In genomic region chrX:6528508-6528998, dm6 we compare ENCODE assay signal across 2 fruit fly cellular contexts.
A peak's percentile ranks its signal among the peaks of the same experiment; 100 is the strongest.
TF ChIP-seq lines count a peak whose summit lies in the region.

Gene Agxt, plus strand, starts transcription at chrX:6528948.

TF ChIP-seq in whole organism, embryonic, 481 proteins besides CTCF, POLR2A, EP300 and RAD21 (continued from another document and continues in another):
- TF ChIP-seq CG34422 (GFP tag; IDR thresholded peaks at IDR 0.05; lab: Robert Waterston, UW) (no peak), Dll (GFP tag; IDR thresholded peaks at IDR 0.05; lab: Robert Waterston, UW; ENCODE audit: partially characterized antibody) (no peak), Bteb2 (GFP tag; optimal IDR thresholded peaks at IDR 0.05; lab: Kevin White, UChicago) (peak; percentile 1), CG31388 (GFP tag; optimal IDR thresholded peaks at IDR 0.05; lab: Kevin White, UChicago) (no peak), CG7745 (tag; optimal IDR thresholded peaks at IDR 0.05; lab: Kevin White, UChicago) (no peak), dm (GFP tag; optimal IDR thresholded peaks at IDR 0.05; lab: Kevin White, UChicago) (no peak), CG14050 (GFP tag; IDR thresholded peaks at IDR 0.05; lab: Robert Waterston, UW) (no peak), CG11456 (GFP tag; IDR thresholded peaks at IDR 0.05; lab: Robert Waterston, UW) (peak; percentile 61; the same call in 2 of the 3 replicates), yki (optimal IDR thresholded peaks at IDR 0.05; lab: Kevin White, UChicago) (no peak), CG31224 (GFP tag; IDR thresholded peaks at IDR 0.05; lab: Robert Waterston, UW) (no peak), wor (GFP tag; IDR thresholded peaks at IDR 0.05; lab: Robert Waterston, UW) (no peak), otp (GFP tag; IDR thresholded peaks at IDR 0.05; lab: Robert Waterston, UW) (no peak), disco-r (GFP tag; optimal IDR thresholded peaks at IDR 0.05; lab: Kevin White, UChicago) (no peak), CG16863 (GFP tag; optimal IDR thresholded peaks at IDR 0.05; lab: Kevin White, UChicago) (no peak), CG10979 (tag; optimal IDR thresholded peaks at IDR 0.05; lab: Kevin White, UChicago) (no peak), CG15601 (tag; optimal IDR thresholded peaks at IDR 0.05; lab: Kevin White, UChicago) (no peak), CkIIα-i1 (GFP tag; IDR thresholded peaks at IDR 0.05; lab: Robert Waterston, UW) (no peak), CG17802 (tag; optimal IDR thresholded peaks at IDR 0.05; lab: Kevin White, UChicago) (no peak), seq (GFP tag; IDR thresholded peaks at IDR 0.05; lab: Robert Waterston, UW) (no peak), CG2199 (GFP tag; IDR thresholded peaks at IDR 0.05; lab: Robert Waterston, UW) (no peak), pita (GFP tag; optimal IDR thresholded peaks at IDR 0.05; lab: Kevin White, UChicago) (no peak), NFAT (GFP tag; IDR thresholded peaks at IDR 0.05; lab: Robert Waterston, UW) (no peak), CG3847 (GFP tag; IDR thresholded peaks at IDR 0.05; lab: Robert Waterston, UW) (no peak), ssp (GFP tag; IDR thresholded peaks at IDR 0.05; lab: Robert Waterston, UW) (no peak), Mes4 (GFP tag; optimal IDR thresholded peaks at IDR 0.05; lab: Kevin White, UChicago) (no peak), CG8281 (tag; optimal IDR thresholded peaks at IDR 0.05; lab: Kevin White, UChicago) (no peak), br (optimal IDR thresholded peaks at IDR 0.05; lab: Kevin White, UChicago) (no peak), CG1529 (GFP tag; optimal IDR thresholded peaks at IDR 0.05; lab: Kevin White, UChicago) (no peak), Deaf1 (tag; optimal IDR thresholded peaks at IDR 0.05; lab: Kevin White, UChicago) (no peak), CG1647 (GFP tag; optimal IDR thresholded peaks at IDR 0.05; lab: Kevin White, UChicago) (no peak), CG11247 (GFP tag; IDR thresholded peaks at IDR 0.05; lab: Robert Waterston, UW) (no peak), CG16779 (GFP tag; IDR thresholded peaks at IDR 0.05; lab: Robert Waterston, UW) (no peak), ems (GFP tag; optimal IDR thresholded peaks at IDR 0.05; lab: Kevin White, UChicago) (peak; percentile 22), CG14667 (GFP tag; IDR thresholded peaks at IDR 0.05; lab: Robert Waterston, UW) (0 out of 2 replicates have a peak, but pooled peaks have one; percentile 4), CG4707 (GFP tag; optimal IDR thresholded peaks at IDR 0.05; lab: Kevin White, UChicago) (no peak), psq (GFP tag; optimal IDR thresholded peaks at IDR 0.05; lab: Kevin White, UChicago) (no peak), croc (GFP tag; conservative IDR thresholded peaks at IDR 0.05; lab: Robert Waterston, UW) (no peak), CG13624 (GFP tag; optimal IDR thresholded peaks at IDR 0.05; lab: Kevin White, UChicago) (peak; percentile 32), HmgZ (tag; optimal IDR thresholded peaks at IDR 0.05; lab: Kevin White, UChicago) (no peak), chn (GFP tag; optimal IDR thresholded peaks at IDR 0.05; lab: Kevin White, UChicago) (no peak), CG1792 (GFP tag; optimal IDR thresholded peaks at IDR 0.05; lab: Kevin White, UChicago) (no peak), Nf-YA (GFP tag; IDR thresholded peaks at IDR 0.05; lab: Robert Waterston, UW) (no peak), CG18262 (tag; optimal IDR thresholded peaks at IDR 0.05; lab: Kevin White, UChicago) (no peak), fd3F (GFP tag; optimal IDR thresholded peaks at IDR 0.05; lab: Kevin White, UChicago) (no peak), CG12769 (tag; optimal IDR thresholded peaks at IDR 0.05; lab: Kevin White, UChicago) (peak; percentile 44), B-H1 (GFP tag; IDR thresholded peaks at IDR 0.05; lab: Robert Waterston, UW) (no peak; the same call in 2 of the 3 replicates), pb (GFP tag; optimal IDR thresholded peaks at IDR 0.05; lab: Kevin White, UChicago) (no peak), Meics (GFP tag; optimal IDR thresholded peaks at IDR 0.05; lab: Kevin White, UChicago) (peak; percentile 38), ato (GFP tag; IDR thresholded peaks at IDR 0.05; lab: Robert Waterston, UW; ENCODE audit: partially characterized antibody) (no peak), h (optimal IDR thresholded peaks at IDR 0.05; lab: Kevin White, UChicago) (no peak), wek (GFP tag; optimal IDR thresholded peaks at IDR 0.05; lab: Kevin White, UChicago) (no peak), Lhr (GFP tag; optimal IDR thresholded peaks at IDR 0.05; lab: Kevin White, UChicago) (no peak), CG16815 (GFP tag; optimal IDR thresholded peaks at IDR 0.05; lab: Kevin White, UChicago) (no peak), slbo (GFP tag; IDR thresholded peaks at IDR 0.05; lab: Robert Waterston, UW) (peak; percentile 37; the same call in 1 of the 2 replicates), CG6689 (GFP tag; IDR thresholded peaks at IDR 0.05; lab: Robert Waterston, UW) (0 out of 2 replicates have a peak, but pooled peaks have one; percentile 19), vvl (GFP tag; IDR thresholded peaks at IDR 0.05; lab: Robert Waterston, UW) (no peak; the same call in 1 of the 2 replicates), CG12659 (GFP tag; optimal IDR thresholded peaks at IDR 0.05; lab: Kevin White, UChicago) (no peak), salm (tag; optimal IDR thresholded peaks at IDR 0.05; lab: Kevin White, UChicago) (no peak), Xbp1 (GFP tag; optimal IDR thresholded peaks at IDR 0.05; lab: Kevin White, UChicago) (no peak), CG12391 (tag; optimal IDR thresholded peaks at IDR 0.05; lab: Kevin White, UChicago) (peak; percentile 21), ken (GFP tag; IDR thresholded peaks at IDR 0.05; lab: Robert Waterston, UW) (no peak), CG17359 (tag; optimal IDR thresholded peaks at IDR 0.05; lab: Kevin White, UChicago) (peak; percentile 19), CG4328 (GFP tag; optimal IDR thresholded peaks at IDR 0.05; lab: Kevin White, UChicago) (no peak), sim (GFP tag; IDR thresholded peaks at IDR 0.05; lab: Robert Waterston, UW) (no peak), odd (GFP tag; optimal IDR thresholded peaks at IDR 0.05; lab: Kevin White, UChicago) (no peak), amos (GFP tag; IDR thresholded peaks at IDR 0.05; lab: Robert Waterston, UW; ENCODE audit: partially characterized antibody) (no peak), CG1233 (GFP tag; optimal IDR thresholded peaks at IDR 0.05; lab: Kevin White, UChicago) (no peak), CG15011 (GFP tag; optimal IDR thresholded peaks at IDR 0.05; lab: Kevin White, UChicago) (no peak), CG17612 (GFP tag; IDR thresholded peaks at IDR 0.05; lab: Robert Waterston, UW) (no peak)

TF ChIP-seq in whole organism, prepupa, 60 proteins besides CTCF, POLR2A, EP300 and RAD21 (continued from another document):
- TF ChIP-seq Sox14 (GFP tag; optimal IDR thresholded peaks at IDR 0.05; lab: Kevin White, UChicago): no peak
- TF ChIP-seq acj6 (GFP tag; optimal IDR thresholded peaks at IDR 0.05; lab: Kevin White, UChicago): peak; percentile 53
- TF ChIP-seq eg (GFP tag; IDR thresholded peaks at IDR 0.05; lab: Robert Waterston, UW): peak; percentile 67
- TF ChIP-seq fd85E (GFP tag; optimal IDR thresholded peaks at IDR 0.05; lab: Kevin White, UChicago): no peak
- TF ChIP-seq svp (GFP tag; lab: Kevin White, UChicago): peak; percentile 75
- TF ChIP-seq CG8319 (GFP tag; optimal IDR thresholded peaks at IDR 0.05; lab: Kevin White, UChicago): peak; percentile 29
- TF ChIP-seq Hr38 (GFP tag; optimal IDR thresholded peaks at IDR 0.05; lab: Kevin White, UChicago): no peak
- TF ChIP-seq CG31627 (GFP tag; optimal IDR thresholded peaks at IDR 0.05; lab: Kevin White, UChicago): peak; percentile 45
- TF ChIP-seq CG32006 (GFP tag; optimal IDR thresholded peaks at IDR 0.05; lab: Kevin White, UChicago): peak; percentile 45
- TF ChIP-seq CG1621 (tag; optimal IDR thresholded peaks at IDR 0.05; lab: Kevin White, UChicago): peak; percentile 42
- no peak for TF ChIP-seq CG6276 (GFP tag; optimal IDR thresholded peaks at IDR 0.05; lab: Kevin White, UChicago)
- TF ChIP-seq Lpt (GFP tag; optimal IDR thresholded peaks at IDR 0.05; lab: Kevin White, UChicago): no peak
- no peak for TF ChIP-seq CG6854 (GFP tag; optimal IDR thresholded peaks at IDR 0.05; lab: Kevin White, UChicago)
- TF ChIP-seq cyc (GFP tag; optimal IDR thresholded peaks at IDR 0.05; lab: Kevin White, UChicago): peak; percentile 45
- TF ChIP-seq CG4318 (GFP tag; optimal IDR thresholded peaks at IDR 0.05; lab: Kevin White, UChicago): no peak
- TF ChIP-seq Eip93F (GFP tag; optimal IDR thresholded peaks at IDR 0.05; lab: Kevin White, UChicago): no peak
- TF ChIP-seq CG3919 (GFP tag; optimal IDR thresholded peaks at IDR 0.05; lab: Kevin White, UChicago): peak; percentile 51
- peak; percentile 31 for TF ChIP-seq spab (GFP tag; optimal IDR thresholded peaks at IDR 0.05; lab: Kevin White, UChicago)
- no peak for TF ChIP-seq Sox102F (GFP tag; optimal IDR thresholded peaks at IDR 0.05; lab: Kevin White, UChicago)
- TF ChIP-seq CG15336 (GFP tag; IDR thresholded peaks at IDR 0.05; lab: Robert Waterston, UW): peak; percentile 40; the same call in 1 of the 2 replicates
- peak; percentile 56 for TF ChIP-seq Hr39 (GFP tag; optimal IDR thresholded peaks at IDR 0.05; lab: Kevin White, UChicago)
- no peak for TF ChIP-seq CG11902 (GFP tag; optimal IDR thresholded peaks at IDR 0.05; lab: Kevin White, UChicago)
- TF ChIP-seq Met (GFP tag; optimal IDR thresholded peaks at IDR 0.05; lab: Kevin White, UChicago): no peak
- no peak for TF ChIP-seq CG11294 (GFP tag; IDR thresholded peaks at IDR 0.05; lab: Robert Waterston, UW)
- TF ChIP-seq Gug (GFP tag; IDR thresholded peaks at IDR 0.05; lab: Robert Waterston, UW): 0 out of 2 replicates have a peak, but pooled peaks have one; percentile 28
- no peak for TF ChIP-seq Blimp-1 (GFP tag; optimal IDR thresholded peaks at IDR 0.05; lab: Kevin White, UChicago)
- peak; percentile 37 for TF ChIP-seq CG8632 (GFP tag; optimal IDR thresholded peaks at IDR 0.05; lab: Kevin White, UChicago)
- TF ChIP-seq salr (GFP tag; optimal IDR thresholded peaks at IDR 0.05; lab: Kevin White, UChicago): peak in 1 of 2 experiments; percentile 13
- TF ChIP-seq CG6163 (GFP tag; IDR thresholded peaks at IDR 0.05; lab: Robert Waterston, UW): peak; percentile 50; the same call in 1 of the 3 replicates
- no peak for TF ChIP-seq Ets21C (GFP tag; optimal IDR thresholded peaks at IDR 0.05; lab: Kevin White, UChicago)
- peak; percentile 34 for TF ChIP-seq OdsH (GFP tag; optimal IDR thresholded peaks at IDR 0.05; lab: Kevin White, UChicago)
- TF ChIP-seq net (GFP tag; optimal IDR thresholded peaks at IDR 0.05; lab: Kevin White, UChicago): peak; percentile 49
- TF ChIP-seq Smox (GFP tag; optimal IDR thresholded peaks at IDR 0.05; lab: Kevin White, UChicago): peak; percentile 21
- TF ChIP-seq dsx (GFP tag; optimal IDR thresholded peaks at IDR 0.05; lab: Kevin White, UChicago; ENCODE audit: poor library complexity, severe bottlenecking): peak; percentile 52
- peak; percentile 42 for TF ChIP-seq CG10631 (GFP tag; optimal IDR thresholded peaks at IDR 0.05; lab: Kevin White, UChicago)
- TF ChIP-seq Ets96B (tag; optimal IDR thresholded peaks at IDR 0.05; lab: Kevin White, UChicago): peak; percentile 57
- TF ChIP-seq pdm3 (GFP tag; optimal IDR thresholded peaks at IDR 0.05; lab: Kevin White, UChicago): peak; percentile 61
